Worm (Caenorhabditis elegans) whole organism, L4 larva: ENCODE results near the gene wars-1.

Experiments used
- ceh-28 ChIP-seq: fragments of 150-350 bp; optimal IDR thresholded peaks from 2 replicates; lab custom pipeline; 2014; ENCODE audit warnings: missing biosample characterization, missing genetic modification reagents, missing genetic modification characterization
- egl-27 ChIP-seq: sonication (generic microtip); optimal IDR thresholded peaks from 3 replicates; lab custom pipeline; 2017; ENCODE audit warnings: missing biosample characterization, missing genetic modification reagents, missing genetic modification characterization
- hlh-30 ChIP-seq: sonication (generic microtip); optimal IDR thresholded peaks from 2 replicates; lab custom pipeline; 2017; ENCODE audit warnings: antibody characterized with exemption, mild to moderate bottlenecking, missing genetic modification characterization, missing compliant biosample characterization; ENCODE audit not compliant: insufficient read depth
- lin-13 ChIP-seq: fragments of 150-350 bp; optimal IDR thresholded peaks from 2 replicates; lab custom pipeline; 2014; ENCODE audit warnings: missing biosample characterization, missing genetic modification reagents, missing genetic modification characterization
- lin-15B ChIP-seq: fragments of 150-350 bp; sonication (generic microtip); optimal IDR thresholded peaks from 3 replicates; lab custom pipeline; 2014; ENCODE audit warnings: missing biosample characterization, missing genetic modification characterization
- lsy-2 ChIP-seq, 2 experiments: fragments of 150-350 bp in 1 of 2; sonication (generic microtip) in 1 of 2; optimal IDR thresholded peaks; 2 replicates each; lab custom pipeline; 2014 to 2017; ENCODE audit warnings: missing biosample characterization in 2 of 2, missing genetic modification characterization in 2 of 2
- nhr-28 ChIP-seq: fragments of 150-350 bp; optimal IDR thresholded peaks from 2 replicates; lab custom pipeline; 2014; ENCODE audit warnings: missing biosample characterization, missing genetic modification characterization
- pha-4 ChIP-seq, 2 experiments: fragments of 150-350 bp in 1 of 2; fragments of 200-800 bp in 1 of 2; sonication (Bioruptor generic) in 1 of 2; IDR thresholded peaks in 1 of 2; optimal IDR thresholded peaks in 1 of 2; 2 replicates each; pipeline versions ENCODE4 v1.3.6 to Lab custom; 2014 to 2022; ENCODE audit warnings: missing genetic modification characterization in 2 of 2, missing genetic modification reagents in 2 of 2, missing biosample characterization in 1 of 2, missing compliant biosample characterization in 1 of 2
- rbr-2 ChIP-seq: sonication (generic microtip); optimal IDR thresholded peaks from 2 replicates; lab custom pipeline; 2016; ENCODE audit warnings: missing genotype, missing genetic modification characterization, missing compliant biosample characterization
- snpc-4 ChIP-seq: fragments of 150-350 bp; optimal IDR thresholded peaks from 2 replicates; lab custom pipeline; 2014; ENCODE audit warnings: missing biosample characterization, missing genetic modification characterization
- tra-1 ChIP-seq: fragments of 200-800 bp; sonication (Bioruptor generic); IDR thresholded peaks from 2 replicates; pipeline ENCODE4 v1.3.6; 2022; ENCODE audit warnings: missing genetic modification reagents, missing genetic modification characterization, missing compliant biosample characterization
- unc-130 ChIP-seq: sonication (generic microtip); optimal IDR thresholded peaks from 2 replicates; lab custom pipeline; 2016; ENCODE audit warnings: missing genetic modification reagents, missing genetic modification characterization, missing compliant biosample characterization

- TF ChIP-seq tra-1 (no peak), lin-15B (tag; lab: Kevin White, UChicago) (no peak), rbr-2 (tag; lab: Kevin White, UChicago) (no peak), lsy-2 (tag; optimal IDR thresholded peaks at IDR 0.05; lab: Kevin White, UChicago) (no peak), nhr-28 (tag; lab: Kevin White, UChicago) (peak; percentile 6), unc-130 (no peak), egl-27 (no peak), pha-4 (GFP tag; IDR thresholded peaks at IDR 0.05; lab: Robert Waterston, UW) (no peak), pha-4 (tag; optimal IDR thresholded peaks at IDR 0.05; lab: Kevin White, UChicago) (no peak), hlh-30 (no peak), snpc-4 (tag; lab: Kevin White, UChicago) (no peak), ceh-28 (no peak), lin-13 (no peak)
Observed at ce11 chrV:18854788-18855187, 4.2 kb downstream of the wars-1 start.
